Fruit fly (Drosophila melanogaster): ENCODE data around the gene CG43732.
A peak's percentile ranks its signal among the peaks of the same experiment; 100 is the strongest.

The CG43732 gene

DNA sequence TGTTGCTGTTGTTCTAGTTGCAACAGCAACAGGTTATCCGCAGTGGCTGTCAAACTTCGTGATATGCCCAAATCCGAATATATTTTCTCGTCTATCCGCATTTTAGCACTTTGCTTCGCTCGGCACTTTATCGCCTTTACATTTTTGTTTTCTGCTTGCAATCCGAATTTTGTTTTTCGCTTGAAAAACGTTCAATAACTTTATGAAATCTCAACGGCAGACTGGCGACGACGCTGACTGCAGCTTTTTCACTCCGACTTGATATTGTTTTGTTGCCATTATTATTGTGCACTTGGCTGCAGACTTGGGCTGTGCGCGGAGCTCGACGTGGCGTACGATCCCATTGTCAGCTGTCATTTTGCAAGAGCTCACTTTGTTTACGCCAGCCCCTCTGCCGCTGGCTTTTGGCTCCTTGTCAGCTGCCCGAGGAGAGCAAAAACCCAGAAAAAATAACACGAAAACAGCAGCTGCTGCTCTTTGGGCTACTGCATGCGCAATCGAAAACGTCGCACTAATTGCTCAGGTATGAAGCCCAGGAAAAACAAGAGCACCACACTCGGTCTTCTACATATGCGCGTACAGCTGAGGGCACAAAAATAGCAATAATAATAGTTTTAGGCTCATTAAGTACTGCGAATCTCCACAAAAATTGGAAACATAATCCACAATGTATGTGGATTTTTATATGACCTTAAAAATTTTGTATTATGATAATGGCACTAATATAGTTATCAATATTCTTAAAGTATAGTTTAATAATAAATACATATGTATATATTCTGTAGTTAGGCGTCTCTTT is 36.3 kb downstream of the CG43732 start:
- TF ChIP-seq Drgx (GFP tag; IDR thresholded peaks at IDR 0.05) (peak; percentile 51), gfzf (GFP tag; optimal IDR thresholded peaks at IDR 0.05) (no peak), sima (GFP tag; optimal IDR thresholded peaks at IDR 0.05) (no peak), CG31441 (GFP tag; IDR thresholded peaks at IDR 0.05) (0 out of 2 replicates have a peak, but pooled peaks have one; percentile 15), Dref (GFP tag; IDR thresholded peaks at IDR 0.05) (no peak), CG3995 (GFP tag; optimal IDR thresholded peaks at IDR 0.05) (no peak), sens (GFP tag) (peak; percentile 48), unpg (GFP tag; optimal IDR thresholded peaks at IDR 0.05) (peak; percentile 8), ato (GFP tag; IDR thresholded peaks at IDR 0.05; ENCODE audit: partially characterized antibody) (no peak), sqz (GFP tag; optimal IDR thresholded peaks at IDR 0.05) (peak; percentile 10), CG14441 (GFP tag; IDR thresholded peaks at IDR 0.05) (0 out of 2 replicates have a peak, but pooled peaks have one; percentile 5), Spps (tag; optimal IDR thresholded peaks at IDR 0.05) (no peak), sens-2 (GFP tag; IDR thresholded peaks at IDR 0.05) (0 out of 2 replicates have a peak, but pooled peaks have one; percentile 10), lov (optimal IDR thresholded peaks at IDR 0.05) (no peak), lov (GFP tag; IDR thresholded peaks at IDR 0.05) (no peak), ranshi (GFP tag; IDR thresholded peaks at IDR 0.05) (no peak), CG18262 (tag; optimal IDR thresholded peaks at IDR 0.05) (peak; percentile 16), grau (tag; optimal IDR thresholded peaks at IDR 0.05) (peak; percentile 2), CG4424 (GFP tag; optimal IDR thresholded peaks at IDR 0.05) (peak; percentile 11), CG9437 (GFP tag; optimal IDR thresholded peaks at IDR 0.05) (no peak), CG11696 (GFP tag; IDR thresholded peaks at IDR 0.05) (peak; percentile 83), CG12942 (GFP tag; optimal IDR thresholded peaks at IDR 0.05) (no peak), Med (GFP tag) (peak; percentile 9), twi (tag; optimal IDR thresholded peaks at IDR 0.05) (peak; percentile 46), CG7839 (tag; optimal IDR thresholded peaks at IDR 0.05) (peak; percentile 22), Hr51 (GFP tag; optimal IDR thresholded peaks at IDR 0.05) (peak in 1 of 2 experiments; percentile 18), HLH54F (GFP tag; optimal IDR thresholded peaks at IDR 0.05) (no peak), CG6654 (GFP tag; optimal IDR thresholded peaks at IDR 0.05) (peak; percentile 28), trem (tag; optimal IDR thresholded peaks at IDR 0.05) (no peak), CG2199 (GFP tag; IDR thresholded peaks at IDR 0.05) (0 out of 3 replicates have a peak, but pooled peaks have one; percentile 49), danr (GFP tag; IDR thresholded peaks at IDR 0.05) (no peak), ro (GFP tag; IDR thresholded peaks at IDR 0.05) (no peak), gem (tag; optimal IDR thresholded peaks at IDR 0.05) (peak; percentile 31), ap (GFP tag; IDR thresholded peaks at IDR 0.05) (peak; percentile 25; the same call in 1 of the 2 replicates), amos (GFP tag; IDR thresholded peaks at IDR 0.05; ENCODE audit: partially characterized antibody) (no peak)

dm6 chr3R:18987428-18988416 is 37.7 kb downstream of the CG43732 start:
- peak in 1 of 2 experiments; percentile 45 for TF ChIP-seq bsh (GFP tag; optimal IDR thresholded peaks at IDR 0.05)
- 0 out of 2 replicates have a peak, but pooled peaks have one; percentile 36 for TF ChIP-seq sob (GFP tag; IDR thresholded peaks at IDR 0.05)
- TF ChIP-seq CG34422 (GFP tag; IDR thresholded peaks at IDR 0.05): 0 out of 3 replicates have a peak, but pooled peaks have one; percentile 20
- TF ChIP-seq toy (GFP tag; IDR thresholded peaks at IDR 0.05): no peak
- TF ChIP-seq CG17328 (GFP tag; IDR thresholded peaks at IDR 0.05): peak; percentile 16; the same call in 1 of the 2 replicates
- no peak for TF ChIP-seq D (optimal IDR thresholded peaks at IDR 0.05)
- peak; percentile 53 for TF ChIP-seq D (GFP tag; optimal IDR thresholded peaks at IDR 0.05)
- no peak for TF ChIP-seq Atf6 (GFP tag; IDR thresholded peaks at IDR 0.05)
- TF ChIP-seq CG15514 (GFP tag; optimal IDR thresholded peaks at IDR 0.05): no peak
- no peak for TF ChIP-seq ash1 (GFP tag; optimal IDR thresholded peaks at IDR 0.05)
- no peak for TF ChIP-seq ssp (GFP tag; IDR thresholded peaks at IDR 0.05)
- TF ChIP-seq Hmx (GFP tag; optimal IDR thresholded peaks at IDR 0.05): no peak
- TF ChIP-seq luna (GFP tag; optimal IDR thresholded peaks at IDR 0.05): no peak
- TF ChIP-seq CG2120 (GFP tag; optimal IDR thresholded peaks at IDR 0.05): peak; percentile 3
